Worm (Caenorhabditis elegans) whole organism, L1 larva: ENCODE data around the gene K08D8.12.

Experiments used
- F16B12.6 ChIP-seq: fragments of 150-350 bp; optimal IDR thresholded peaks from 2 replicates; lab custom pipeline; 2014; ENCODE audit warnings: missing biosample characterization, missing genetic modification characterization
- aha-1 ChIP-seq: fragments of 150-350 bp; optimal IDR thresholded peaks from 2 replicates; lab custom pipeline; 2014; ENCODE audit warnings: missing biosample characterization, missing genetic modification characterization
- ceh-90 ChIP-seq: sonication (generic microtip); optimal IDR thresholded peaks from 2 replicates; lab custom pipeline; 2016; ENCODE audit warnings: missing genetic modification characterization, missing compliant biosample characterization
- dpl-1 ChIP-seq, 3 experiments: fragments of 150-350 bp in 2 of 3; sonication (generic microtip) in 1 of 3; optimal IDR thresholded peaks; 2 replicates each; lab custom pipeline; 2014 to 2017; ENCODE audit warnings: missing biosample characterization in 3 of 3, missing genetic modification characterization in 3 of 3, missing genetic modification reagents in 3 of 3
- dsc-1 ChIP-seq: sonication (generic microtip); optimal IDR thresholded peaks from 2 replicates; lab custom pipeline; 2016; ENCODE audit warnings: mild to moderate bottlenecking, missing genetic modification characterization, missing compliant biosample characterization
- efl-3 ChIP-seq: fragments of 200-800 bp; sonication (Bioruptor generic); optimal IDR thresholded peaks from 2 replicates; lab custom pipeline; 2018; ENCODE audit warnings: mild to moderate bottlenecking, missing genetic modification characterization, missing compliant biosample characterization
- egl-27 ChIP-seq, 2 experiments: fragments of 150-350 bp in 1 of 2; sonication (generic microtip); optimal IDR thresholded peaks; 3 replicates each; lab custom pipeline; 2017 to 2018; ENCODE audit warnings: missing biosample characterization in 2 of 2, missing genetic modification characterization in 2 of 2, missing genetic modification reagents in 2 of 2
- elt-2 ChIP-seq: sonication (generic microtip); optimal IDR thresholded peaks from 2 replicates; lab custom pipeline; 2016; ENCODE audit warnings: missing genetic modification characterization, mild to moderate bottlenecking, inconsistent platforms, missing compliant biosample characterization, missing genetic modification reagents
- elt-3 ChIP-seq, 6 experiments: fragments of 150-350 bp in 1 of 6; sonication (generic microtip); optimal IDR thresholded peaks; 2 replicates each; lab custom pipeline; 2017 to 2018; ENCODE audit warnings: missing biosample characterization in 6 of 6, missing genetic modification characterization in 6 of 6, inconsistent platforms in 1 of 6
- ets-5 ChIP-seq: fragments of 200-800 bp; sonication (Bioruptor generic); IDR thresholded peaks from 2 replicates; pipeline ENCODE4 v1.3.6; 2022; ENCODE audit warnings: missing genetic modification characterization, missing compliant biosample characterization
- fos-1 ChIP-seq: fragments of 150-350 bp; optimal IDR thresholded peaks from 2 replicates; lab custom pipeline; 2014; ENCODE audit warnings: missing biosample characterization, missing genetic modification characterization
- hlh-17 ChIP-seq: fragments of 200-800 bp; sonication (Bioruptor generic); optimal IDR thresholded peaks from 2 replicates; lab custom pipeline; 2018; ENCODE audit warnings: missing genetic modification characterization, mild to moderate bottlenecking, missing compliant biosample characterization, moderate library complexity, borderline replicate concordance
- hlh-4 ChIP-seq: sonication (generic microtip); optimal IDR thresholded peaks from 2 replicates; lab custom pipeline; 2016; ENCODE audit warnings: mild to moderate bottlenecking, missing genetic modification characterization, missing compliant biosample characterization
- hpl-2 ChIP-seq: fragments of 150-350 bp; optimal IDR thresholded peaks from 2 replicates; lab custom pipeline; 2014; ENCODE audit warnings: missing biosample characterization, missing genetic modification reagents, missing genetic modification characterization
- lin-13 ChIP-seq: fragments of 150-350 bp; optimal IDR thresholded peaks from 2 replicates; lab custom pipeline; 2014; ENCODE audit warnings: missing biosample characterization, missing genetic modification reagents, missing genetic modification characterization
- lin-14 ChIP-seq: fragments of 200-800 bp; sonication (Bioruptor generic); optimal IDR thresholded peaks from 2 replicates; lab custom pipeline; 2018; ENCODE audit warnings: mild to moderate bottlenecking, missing genetic modification characterization, moderate library complexity, missing compliant biosample characterization
- lin-15B ChIP-seq: fragments of 150-350 bp; sonication (generic microtip); optimal IDR thresholded peaks from 3 replicates; lab custom pipeline; 2014; ENCODE audit warnings: missing biosample characterization, missing genetic modification characterization
- lir-3 ChIP-seq: sonication (generic microtip); optimal IDR thresholded peaks from 2 replicates; lab custom pipeline; 2016; ENCODE audit warnings: mild to moderate bottlenecking, missing genetic modification characterization, moderate library complexity, missing compliant biosample characterization; ENCODE audit not compliant: poor library complexity
- lsy-2 ChIP-seq, 2 experiments: fragments of 150-350 bp; optimal IDR thresholded peaks; 2 replicates each; lab custom pipeline; 2014; ENCODE audit warnings: missing biosample characterization in 2 of 2, missing genetic modification characterization in 2 of 2
- nhr-19 ChIP-seq: fragments of 200-800 bp; sonication (Bioruptor generic); conservative IDR thresholded peaks from 2 replicates; pipeline ENCODE4 v1.3.6; 2022; ENCODE audit warnings: missing genetic modification characterization, missing compliant biosample characterization
- nhr-84 ChIP-seq: sonication (generic microtip); optimal IDR thresholded peaks from 2 replicates; lab custom pipeline; 2017; ENCODE audit warnings: missing biosample characterization, missing genetic modification characterization
- nhr-85 ChIP-seq: sonication (generic microtip); peaks from one replicate; lab custom pipeline; 2016; ENCODE audit warnings: missing genetic modification characterization, inconsistent platforms, missing compliant biosample characterization
- snu-23 ChIP-seq: sonication (generic microtip); optimal IDR thresholded peaks from 2 replicates; lab custom pipeline; 2016; ENCODE audit warnings: missing genetic modification characterization, missing compliant biosample characterization
- sptf-1 ChIP-seq: fragments of 150-350 bp; optimal IDR thresholded peaks from 2 replicates; lab custom pipeline; 2014; ENCODE audit warnings: missing biosample characterization, missing genetic modification characterization
- unc-86 ChIP-seq: sonication (generic microtip); optimal IDR thresholded peaks from 2 replicates; lab custom pipeline; 2016; ENCODE audit warnings: missing genetic modification characterization, missing compliant biosample characterization
- zag-1 ChIP-seq: fragments of 150-350 bp; optimal IDR thresholded peaks from 2 replicates; lab custom pipeline; 2014; ENCODE audit warnings: missing biosample characterization, missing genetic modification characterization
- ztf-11 ChIP-seq, 2 experiments: sonication (generic microtip); optimal IDR thresholded peaks; 2 replicates each; lab custom pipeline; 2016 to 2017; ENCODE audit warnings: missing genetic modification characterization in 2 of 2, missing biosample characterization in 1 of 2, missing compliant biosample characterization in 1 of 2
- ztf-4 ChIP-seq: fragments of 150-350 bp; optimal IDR thresholded peaks from 2 replicates; lab custom pipeline; 2014; ENCODE audit warnings: missing biosample characterization, missing genetic modification characterization

K08D8.12 gene

DNA sequence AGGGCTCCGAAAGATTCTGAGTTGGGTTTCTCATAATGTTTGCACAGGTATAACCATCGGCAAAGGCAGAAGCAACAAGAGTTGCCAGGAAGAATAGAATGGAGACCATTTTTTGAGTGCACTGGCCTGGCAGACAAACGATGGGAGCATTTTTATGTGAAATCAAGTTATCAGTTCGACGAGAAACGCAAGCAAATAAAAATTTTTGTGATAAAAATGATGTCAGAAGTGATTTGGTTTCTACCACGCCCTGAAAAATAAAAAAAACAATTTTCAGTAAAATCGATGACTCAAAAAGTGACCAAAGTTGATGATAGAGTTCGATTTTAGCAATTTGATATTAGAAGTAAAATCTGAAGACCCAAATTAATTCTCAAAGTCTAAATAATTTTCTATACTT lies 16.6 kb downstream of the K08D8.12 start, which contains the start of gene K08D8.4:
Gene K08D8.4 (minus strand): TSS at position 128 of the 400 bp plus-strand sequence.
- TF ChIP-seq lir-3 (tag; lab: Kevin White, UChicago) (no peak), elt-2 (tag; lab: Kevin White, UChicago) (peak; percentile 58)

DNA sequence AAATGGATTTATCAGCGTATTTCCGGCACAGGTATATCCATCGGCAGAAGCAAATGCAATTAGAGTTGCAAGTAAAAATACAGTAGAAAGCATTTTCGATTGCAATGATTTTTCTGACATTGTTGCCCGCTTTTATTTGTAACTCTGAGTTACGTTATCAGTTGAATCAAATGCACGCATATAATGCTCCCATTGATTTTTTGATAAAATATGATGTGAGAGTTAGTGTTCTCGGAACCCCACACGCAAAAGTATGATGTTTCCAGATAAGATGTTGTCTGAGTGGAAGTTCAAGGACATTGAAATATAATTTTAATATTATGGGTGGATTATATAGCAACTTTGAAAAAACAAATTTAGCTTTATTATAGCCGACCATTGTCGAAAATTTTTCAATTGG lies 18.7 kb downstream of the K08D8.12 start, which contains the start of gene K08D8.5:
Gene K08D8.5 (minus strand): TSS at position 140 of the 400 bp plus-strand sequence.
- TF ChIP-seq elt-2 (tag; lab: Kevin White, UChicago) (peak; percentile 84), dsc-1 (tag; lab: Kevin White, UChicago) (no peak)
- TF ChIP-seq, all 84 proteins: peak for 1

DNA sequence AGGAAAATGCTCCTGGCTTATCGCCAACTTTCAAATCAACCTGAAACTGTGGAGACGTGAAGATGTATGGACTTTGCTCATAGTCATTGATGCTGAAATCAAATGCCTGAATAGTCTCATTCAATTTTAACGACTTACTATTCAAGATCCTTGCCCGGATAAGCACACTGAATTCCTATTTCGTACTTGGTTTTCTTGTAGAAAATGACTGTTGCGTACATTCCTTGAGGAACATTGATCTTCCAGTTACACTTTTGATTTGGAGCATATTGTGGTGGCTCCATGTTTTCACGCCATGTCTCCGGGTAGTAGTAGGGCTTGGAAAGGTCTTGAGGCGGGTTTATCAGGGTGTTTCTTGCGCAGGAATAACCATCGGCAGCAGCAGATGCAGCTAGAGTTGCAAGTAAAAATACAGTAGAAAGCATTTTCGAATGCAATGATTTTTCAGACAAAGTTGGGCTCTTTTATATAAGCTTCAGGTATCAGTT lies 21.3 kb downstream of the K08D8.12 start, which contains the start of gene irg-6:
Gene irg-6 (minus strand): TSS at position 438 of the 488 bp plus-strand sequence.
- TF ChIP-seq nhr-85 (tag; lab: Kevin White, UChicago) (peak; percentile 0), ceh-90 (no peak), fos-1 (no peak), lin-14 (no peak), ets-5 (GFP tag; lab: Robert Waterston, UW) (no peak), snu-23 (GFP tag; lab: Kevin White, UChicago) (no peak)

DNA sequence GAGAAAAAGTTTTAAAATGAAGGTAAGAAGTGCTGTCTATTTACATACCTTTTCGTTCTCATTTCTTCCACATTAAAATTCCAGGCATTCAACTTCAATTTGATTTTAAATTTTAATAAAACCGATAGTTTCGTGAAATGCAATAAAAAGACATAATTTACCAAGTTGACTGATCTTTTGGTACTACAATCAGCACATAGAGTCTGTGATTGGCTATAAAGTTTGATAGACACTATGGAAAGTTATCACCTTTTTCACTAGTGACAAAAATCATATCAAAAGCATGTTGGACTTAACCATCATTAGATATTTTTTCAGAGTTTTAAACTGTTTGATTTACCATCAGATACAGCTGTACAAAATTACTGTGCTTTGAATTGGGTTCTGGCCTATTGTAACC lies 22.2 kb downstream of the K08D8.12 start, which contains the start of gene srz-15:
Gene srz-15 (plus strand): TSS at position 301 of the 400 bp plus-strand sequence.
- TF ChIP-seq F16B12.6, result no peak
- TF ChIP-seq hlh-17 (GFP tag; lab: Kevin White, UChicago), result no peak
- no peak for TF ChIP-seq nhr-19 (GFP tag; lab: Robert Waterston, UW)
- no peak for TF ChIP-seq hpl-2 (GFP tag; lab: Kevin White, UChicago)
- TF ChIP-seq lin-13 (GFP tag; lab: Kevin White, UChicago), result no peak
- no peak for TF ChIP-seq nhr-84 (tag; lab: Kevin White, UChicago)

DNA sequence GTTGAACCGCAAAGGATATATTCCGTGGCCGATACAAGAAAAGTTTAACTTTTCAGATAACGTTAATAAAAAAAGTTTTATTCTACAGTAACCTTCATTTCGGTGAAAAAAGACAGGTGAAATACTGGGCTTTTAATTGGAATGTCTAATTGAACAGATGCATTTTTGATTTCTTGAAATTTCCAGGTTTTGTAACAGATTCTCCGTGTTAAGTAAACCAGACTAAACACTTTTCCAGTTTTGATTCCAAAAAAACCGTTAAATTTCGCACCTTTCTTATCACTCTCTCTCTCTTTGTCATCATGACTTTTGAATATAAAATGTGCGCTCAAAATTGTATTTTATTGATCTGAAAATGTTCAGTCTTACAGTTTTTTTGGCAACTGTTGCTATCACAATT lies 25.0 kb downstream of the K08D8.12 start, which contains the start of gene C32H11.3:
Gene C32H11.3 (plus strand): TSS at position 301 of the 400 bp plus-strand sequence.
- TF ChIP-seq hlh-4 (tag; lab: Kevin White, UChicago) (peak; percentile 46), egl-27 (tag; optimal IDR thresholded peaks at IDR 0.05; lab: Kevin White, UChicago) (no peak)

DNA sequence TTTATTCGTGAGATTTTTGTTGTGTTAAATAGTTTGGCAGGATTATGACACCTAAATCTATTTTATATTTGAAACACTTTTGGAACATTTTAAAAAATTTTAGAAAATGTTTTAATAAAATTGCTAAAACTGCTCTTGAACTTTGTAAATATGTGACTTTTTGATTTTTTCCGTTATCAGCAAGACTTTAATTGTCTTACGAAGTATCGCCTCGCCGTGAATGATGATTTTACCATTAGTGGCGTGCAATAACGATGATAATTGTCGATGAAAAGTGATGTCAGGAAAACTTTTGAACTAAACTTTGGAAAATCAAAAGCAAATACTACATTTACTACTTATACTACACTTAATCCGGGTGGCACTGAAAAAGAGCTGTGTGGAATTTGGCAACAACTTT lies 27.3 kb downstream of the K08D8.12 start:
- TF ChIP-seq sptf-1 (tag; lab: Kevin White, UChicago) (no peak), efl-3 (GFP tag; lab: Kevin White, UChicago) (no peak), dsc-1 (tag; lab: Kevin White, UChicago) (no peak), dpl-1 (GFP tag; optimal IDR thresholded peaks at IDR 0.05; lab: Kevin White, UChicago) (no peak), egl-27 (tag; optimal IDR thresholded peaks at IDR 0.05; lab: Kevin White, UChicago) (no peak), elt-3 (tag; optimal IDR thresholded peaks at IDR 0.05; lab: Kevin White, UChicago) (no peak), unc-86 (tag; lab: Kevin White, UChicago) (no peak), aha-1 (tag; lab: Kevin White, UChicago) (no peak)

DNA sequence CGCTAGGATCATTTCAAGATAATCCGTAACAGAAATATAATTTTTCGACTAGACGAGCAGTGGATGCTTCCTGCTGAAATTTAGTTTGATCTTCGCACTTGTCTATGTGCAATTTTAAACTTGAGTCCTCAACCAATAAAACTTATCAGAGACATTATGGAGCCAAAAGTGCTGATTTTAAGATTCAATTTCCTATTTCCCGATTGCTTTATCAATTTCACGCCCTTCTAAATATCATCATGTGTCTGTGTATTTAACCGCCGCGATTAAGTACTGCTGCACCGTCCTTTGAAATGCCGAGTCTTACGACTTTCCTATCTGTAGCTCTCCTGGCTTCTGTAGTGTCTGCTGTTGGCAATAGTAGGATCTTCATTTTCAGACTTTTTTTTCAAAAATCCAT lies 27.8 kb downstream of the K08D8.12 start, which contains the start of gene C32H11.4:
Gene C32H11.4 (plus strand): TSS at position 238 of the 400 bp plus-strand sequence.
- TF ChIP-seq zag-1 (tag; lab: Kevin White, UChicago), result no peak
- TF ChIP-seq ztf-11 (tag; optimal IDR thresholded peaks at IDR 0.05; lab: Kevin White, UChicago), result no peak
- no peak for TF ChIP-seq lin-15B
- no peak for TF ChIP-seq dsc-1 (tag; lab: Kevin White, UChicago)
- TF ChIP-seq ztf-4 (tag; lab: Kevin White, UChicago), result no peak
- no peak for TF ChIP-seq lsy-2 (tag; optimal IDR thresholded peaks at IDR 0.05; lab: Kevin White, UChicago)
- no peak for TF ChIP-seq hpl-2 (GFP tag; lab: Kevin White, UChicago)
- peak; percentile 89 for TF ChIP-seq elt-2 (tag; lab: Kevin White, UChicago)
- TF ChIP-seq, all 84 proteins: peak for 1
